Worm (Caenorhabditis elegans) whole organism, mixed stage, embryonic: ENCODE results near the gene phf-34.

Source experiments
- M03D4.4 ChIP-seq: sonication (generic microtip); optimal IDR thresholded peaks from 2 replicates; lab custom pipeline; 2017; ENCODE audit warnings: mild to moderate bottlenecking, missing genetic modification characterization, missing compliant biosample characterization
- bed-3 ChIP-seq: fragments of 200-800 bp; sonication (Bioruptor generic); optimal IDR thresholded peaks from 3 replicates; lab custom pipeline; 2018; ENCODE audit warnings: mild to moderate bottlenecking, missing genetic modification characterization, moderate library complexity, missing compliant biosample characterization
- blmp-1 ChIP-seq: fragments of 150-350 bp; optimal IDR thresholded peaks from 2 replicates; lab custom pipeline; 2014; ENCODE audit warnings: missing biosample characterization, missing genetic modification characterization
- ceh-39 ChIP-seq: fragments of 150-350 bp; optimal IDR thresholded peaks from 2 replicates; lab custom pipeline; 2014; ENCODE audit warnings: missing biosample characterization, missing genetic modification characterization
- ceh-43 ChIP-seq: fragments of 200-800 bp; sonication (Bioruptor generic); optimal IDR thresholded peaks from 2 replicates; lab custom pipeline; 2018; ENCODE audit warnings: mild to moderate bottlenecking, missing genetic modification characterization, moderate library complexity, missing compliant biosample characterization
- ceh-83 ChIP-seq: fragments of 200-800 bp; sonication (Bioruptor generic); optimal IDR thresholded peaks from 2 replicates; lab custom pipeline; 2018; ENCODE audit warnings: mild to moderate bottlenecking, missing genetic modification characterization, missing compliant biosample characterization
- ces-1 ChIP-seq: fragments of 150-350 bp; optimal IDR thresholded peaks from 2 replicates; lab custom pipeline; 2014; ENCODE audit warnings: missing biosample characterization, missing genetic modification reagents, missing genetic modification characterization
- cnd-1 ChIP-seq: fragments of 200-800 bp; sonication (Bioruptor generic); optimal IDR thresholded peaks from 2 replicates; lab custom pipeline; 2018; ENCODE audit warnings: mild to moderate bottlenecking, missing genetic modification characterization, missing compliant biosample characterization
- drap-1 ChIP-seq: fragments of 200-800 bp; sonication (Bioruptor generic); optimal IDR thresholded peaks from 3 replicates; lab custom pipeline; 2018; ENCODE audit warnings: mild to moderate bottlenecking, missing genetic modification characterization, missing compliant biosample characterization
- elt-1 ChIP-seq: sonication (generic microtip); optimal IDR thresholded peaks from 2 replicates; lab custom pipeline; 2017; ENCODE audit warnings: missing genetic modification characterization, mild to moderate bottlenecking, missing compliant biosample characterization, antibody characterized with exemption, moderate library complexity, borderline replicate concordance; ENCODE audit not compliant: insufficient read depth
- flh-1 ChIP-seq: fragments of 200-800 bp; sonication (Bioruptor generic); optimal IDR thresholded peaks from 2 replicates; lab custom pipeline; 2018; ENCODE audit warnings: mild to moderate bottlenecking, missing genetic modification characterization, moderate library complexity, missing compliant biosample characterization
- ham-2 ChIP-seq: fragments of 200-800 bp; sonication (Bioruptor generic); optimal IDR thresholded peaks from 2 replicates; lab custom pipeline; 2018; ENCODE audit warnings: mild to moderate bottlenecking, missing genetic modification characterization, missing compliant biosample characterization
- hlh-1 ChIP-seq: fragments of 150-350 bp; optimal IDR thresholded peaks from 2 replicates; lab custom pipeline; 2014; ENCODE audit warnings: missing biosample characterization, missing genetic modification reagents, missing genetic modification characterization
- lin-13 ChIP-seq: fragments of 150-350 bp; optimal IDR thresholded peaks from 2 replicates; lab custom pipeline; 2014; ENCODE audit warnings: missing biosample characterization, missing genetic modification characterization
- lin-32 ChIP-seq: fragments of 200-800 bp; sonication (Bioruptor generic); optimal IDR thresholded peaks from 2 replicates; lab custom pipeline; 2018; ENCODE audit warnings: mild to moderate bottlenecking, missing genetic modification characterization, missing compliant biosample characterization
- lsy-2 ChIP-seq: fragments of 150-350 bp; optimal IDR thresholded peaks from 2 replicates; lab custom pipeline; 2014; ENCODE audit warnings: missing biosample characterization, missing genetic modification characterization
- mab-5 ChIP-seq: fragments of 150-350 bp; optimal IDR thresholded peaks from 2 replicates; lab custom pipeline; 2014; ENCODE audit warnings: missing biosample characterization, missing genetic modification characterization
- mep-1 ChIP-seq: fragments of 150-350 bp; optimal IDR thresholded peaks from 2 replicates; lab custom pipeline; 2017; ENCODE audit warnings: missing biosample characterization, missing genetic modification reagents, missing genetic modification characterization, inconsistent platforms
- mls-2 ChIP-seq: sonication (generic microtip); optimal IDR thresholded peaks from 2 replicates; lab custom pipeline; 2016; ENCODE audit warnings: mild to moderate bottlenecking, missing genetic modification characterization, moderate library complexity, missing compliant biosample characterization
- nhr-12 ChIP-seq: fragments of 150-350 bp; optimal IDR thresholded peaks from 2 replicates; lab custom pipeline; 2014; ENCODE audit warnings: missing biosample characterization, missing genetic modification characterization
- nhr-2 ChIP-seq: fragments of 150-350 bp; optimal IDR thresholded peaks from 2 replicates; lab custom pipeline; 2014; ENCODE audit warnings: missing biosample characterization, missing genetic modification characterization
- nhr-237 ChIP-seq: fragments of 150-350 bp; optimal IDR thresholded peaks from 2 replicates; lab custom pipeline; 2014; ENCODE audit warnings: missing biosample characterization, missing genetic modification characterization
- nhr-28 ChIP-seq: fragments of 150-350 bp; optimal IDR thresholded peaks from 2 replicates; lab custom pipeline; 2014; ENCODE audit warnings: missing biosample characterization, missing genetic modification characterization
- nhr-76 ChIP-seq: sonication (generic microtip); optimal IDR thresholded peaks from 2 replicates; lab custom pipeline; 2017; ENCODE audit warnings: missing biosample characterization, missing genetic modification characterization
- pha-4 ChIP-seq: fragments of 150-350 bp; optimal IDR thresholded peaks from 2 replicates; lab custom pipeline; 2018; ENCODE audit warnings: missing biosample characterization, missing genetic modification reagents, missing genetic modification characterization
- sem-2 ChIP-seq: fragments of 200-800 bp; sonication (Bioruptor generic); optimal IDR thresholded peaks from 2 replicates; lab custom pipeline; 2018; ENCODE audit warnings: mild to moderate bottlenecking, missing genetic modification characterization, missing compliant biosample characterization
- sptf-1 ChIP-seq: sonication (generic microtip); optimal IDR thresholded peaks from 2 replicates; lab custom pipeline; 2017; ENCODE audit warnings: mild to moderate bottlenecking, missing genetic modification characterization, moderate library complexity, missing compliant biosample characterization
- tbx-8 ChIP-seq: fragments of 200-800 bp; sonication (Bioruptor generic); optimal IDR thresholded peaks from 2 replicates; lab custom pipeline; 2018; ENCODE audit warnings: mild to moderate bottlenecking, missing genetic modification characterization, moderate library complexity, missing compliant biosample characterization
- unc-120 ChIP-seq: sonication (generic microtip); optimal IDR thresholded peaks from 2 replicates; lab custom pipeline; 2017; ENCODE audit warnings: missing genetic modification characterization, missing compliant biosample characterization; ENCODE audit not compliant: poor library complexity, severe bottlenecking
- unc-39 ChIP-seq: fragments of 150-350 bp; optimal IDR thresholded peaks from 2 replicates; lab custom pipeline; 2014; ENCODE audit warnings: missing biosample characterization, missing genetic modification characterization
- unc-62 ChIP-seq: fragments of 150-350 bp; optimal IDR thresholded peaks from 2 replicates; lab custom pipeline; 2014; ENCODE audit warnings: missing biosample characterization, missing genetic modification reagents, missing genetic modification characterization
- zip-8 ChIP-seq: fragments of 150-350 bp; optimal IDR thresholded peaks from 2 replicates; lab custom pipeline; 2014; ENCODE audit warnings: missing biosample characterization, missing genetic modification characterization
- ztf-11 ChIP-seq: fragments of 150-350 bp; optimal IDR thresholded peaks from 2 replicates; lab custom pipeline; 2014; ENCODE audit warnings: missing biosample characterization, missing genetic modification characterization

Gene phf-34

DNA sequence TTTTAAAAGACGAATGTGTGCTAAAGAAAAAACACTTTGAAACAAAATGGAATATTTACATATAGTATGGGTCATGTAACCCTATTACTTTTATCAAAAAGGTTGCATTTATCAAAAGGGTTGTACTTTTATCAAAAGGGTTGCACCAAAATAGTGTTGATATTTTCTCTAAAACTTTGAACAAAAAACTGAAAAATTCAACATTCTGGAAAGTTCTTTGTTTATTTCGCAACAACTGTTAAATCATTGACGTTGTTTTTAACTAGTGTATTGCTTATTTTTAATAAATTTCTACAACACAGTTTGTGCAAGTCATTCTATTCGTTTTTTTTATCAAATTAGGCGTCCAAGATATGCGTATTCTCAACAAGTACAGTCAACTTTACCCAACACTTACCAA is 39.3 kb upstream of the phf-34 start, which contains the start of the genes C17G1.5 and C17G1.14:
Gene C17G1.5, plus strand, starts transcription at position 266 of the 400 bp plus-strand sequence.
Gene C17G1.14, plus strand, starts transcription at position 277 of the 400 bp plus-strand sequence.
- no peak for TF ChIP-seq ztf-11 (tag; lab: Kevin White, UChicago)
- TF ChIP-seq blmp-1 (tag; lab: Kevin White, UChicago), result no peak
- no peak for TF ChIP-seq sptf-1 (tag; lab: Kevin White, UChicago)
- TF ChIP-seq ceh-43, result no peak
- no peak for TF ChIP-seq tbx-8
- no peak for TF ChIP-seq ces-1 (GFP tag; lab: Kevin White, UChicago)
- no peak for TF ChIP-seq cnd-1 (tag; lab: Kevin White, UChicago)
- no peak for TF ChIP-seq nhr-28 (tag; lab: Kevin White, UChicago)
- no peak for TF ChIP-seq lsy-2 (tag; lab: Kevin White, UChicago)
- no peak for TF ChIP-seq nhr-237 (tag; lab: Kevin White, UChicago)
- no peak for TF ChIP-seq zip-8 (tag; lab: Kevin White, UChicago)
- TF ChIP-seq sem-2 (GFP tag; lab: Kevin White, UChicago), result no peak
- no peak for TF ChIP-seq mep-1 (tag; lab: Kevin White, UChicago)

DNA sequence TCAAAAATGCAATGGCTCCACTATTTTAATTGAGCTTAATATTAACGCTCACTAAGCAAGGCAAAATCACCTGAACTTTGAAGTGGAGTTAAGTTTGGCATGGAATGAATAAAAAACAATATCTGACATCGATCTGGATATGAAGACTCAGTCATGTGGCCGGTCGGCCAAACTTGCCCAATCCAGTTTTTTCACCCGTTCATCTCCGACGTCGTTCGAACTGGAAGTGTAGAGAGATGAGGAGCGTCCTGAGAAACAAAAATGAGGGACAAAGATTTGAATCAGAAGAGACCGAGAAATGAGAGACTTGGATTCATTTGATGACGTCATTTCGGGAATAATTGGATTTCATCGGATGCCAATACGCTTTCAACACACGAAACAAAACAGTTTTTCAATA is 38.8 kb upstream of the phf-34 start:
- TF ChIP-seq ceh-39 (tag; lab: Kevin White, UChicago), result no peak
- TF ChIP-seq bed-3 (GFP tag; lab: Kevin White, UChicago), result no peak
- peak; percentile 20 for TF ChIP-seq zip-8 (tag; lab: Kevin White, UChicago)
- TF ChIP-seq mep-1 (tag; lab: Kevin White, UChicago), result no peak
- no peak for TF ChIP-seq lin-32 (GFP tag; lab: Kevin White, UChicago)
- no peak for TF ChIP-seq sptf-1 (tag; lab: Kevin White, UChicago)

DNA sequence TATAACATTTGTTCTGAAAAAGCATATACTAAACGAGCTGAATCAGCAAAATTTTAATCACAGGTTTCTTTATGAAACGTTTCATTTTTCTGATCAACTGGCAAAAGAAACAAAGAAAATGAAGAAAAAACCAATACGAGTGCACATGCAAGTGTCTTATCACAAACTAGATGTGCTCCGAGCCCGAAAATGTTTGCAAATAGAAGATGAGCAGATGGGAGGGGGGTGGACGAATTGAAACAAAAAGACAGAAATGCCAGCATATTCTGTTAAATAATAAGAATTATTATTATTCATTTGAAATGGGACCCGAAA is 34.7 kb upstream of the phf-34 start:
- no peak for TF ChIP-seq bed-3 (GFP tag; lab: Kevin White, UChicago)
- TF ChIP-seq zip-8 (tag; lab: Kevin White, UChicago), result no peak
- no peak for TF ChIP-seq mls-2
- no peak for TF ChIP-seq M03D4.4 (tag; lab: Kevin White, UChicago)
- TF ChIP-seq nhr-12 (tag; lab: Kevin White, UChicago), result no peak
- TF ChIP-seq, all 35 proteins: peak for 0

DNA sequence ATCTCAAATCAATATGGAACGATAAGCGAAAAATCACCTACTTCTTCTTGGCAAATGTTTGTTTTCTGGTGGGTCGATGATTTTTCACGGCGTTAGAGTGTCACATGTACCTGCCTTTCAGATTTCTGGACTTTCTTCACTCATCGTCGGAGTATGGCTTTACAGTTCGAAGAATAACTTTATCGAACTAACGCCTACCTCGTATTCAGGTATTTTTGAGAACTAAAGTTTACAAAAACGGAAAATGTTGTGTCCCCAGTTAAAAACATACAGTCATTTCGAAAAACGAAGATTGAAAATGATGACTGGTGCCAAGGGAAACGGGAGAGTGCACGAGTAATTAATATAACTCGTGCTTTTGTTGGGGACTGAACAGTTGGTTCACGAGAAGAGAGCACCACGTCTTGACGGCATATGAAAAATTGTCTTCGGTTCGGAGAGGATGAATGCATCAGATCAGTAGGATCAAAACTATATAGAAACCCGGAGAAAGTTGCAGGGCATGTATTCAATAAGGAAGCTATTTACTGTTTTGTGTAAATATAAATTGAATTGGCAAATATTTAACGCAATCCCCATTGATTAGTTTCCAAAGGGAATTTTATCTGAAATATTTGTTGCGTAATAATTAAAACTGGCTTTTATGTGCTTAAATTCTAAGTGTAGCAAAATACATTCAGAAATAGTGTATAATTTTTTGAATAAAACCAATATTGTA is 34.2 kb upstream of the phf-34 start:
- TF ChIP-seq ces-1 (GFP tag; lab: Kevin White, UChicago) (no peak), ceh-43 (no peak), cnd-1 (tag; lab: Kevin White, UChicago) (peak; percentile 47), zip-8 (tag; lab: Kevin White, UChicago) (peak; percentile 94), nhr-28 (tag; lab: Kevin White, UChicago) (no peak), hlh-1 (peak; percentile 92), lsy-2 (tag; lab: Kevin White, UChicago) (no peak)

DNA sequence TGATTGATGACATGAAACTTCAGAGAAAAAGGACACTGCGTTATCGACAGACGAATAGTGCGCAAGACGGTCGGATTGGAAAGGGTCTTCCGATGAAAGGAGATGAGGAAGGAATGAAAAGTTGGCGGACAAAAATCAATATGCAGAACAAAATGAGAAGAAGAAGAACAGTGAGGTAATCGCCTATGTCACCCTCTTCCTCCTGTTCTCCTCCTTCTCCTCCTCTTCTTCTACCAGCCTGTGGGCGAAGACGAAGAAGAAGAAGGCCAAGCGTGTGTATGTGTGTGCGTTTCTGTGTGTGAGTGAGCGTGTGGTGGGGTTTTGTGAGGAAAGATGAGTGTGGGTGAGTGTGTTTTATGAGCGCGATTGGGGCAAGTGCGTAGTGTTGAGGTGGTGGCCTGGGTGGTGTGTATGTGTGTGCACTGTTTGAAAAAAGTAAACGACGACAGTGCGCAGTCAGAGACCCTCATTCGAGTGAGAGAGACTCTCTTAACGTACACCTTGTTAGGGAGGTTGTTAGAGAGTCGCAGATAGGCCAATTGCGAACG is 33.0 kb upstream of the phf-34 start, which contains the start of gene tsp-21:
Gene tsp-21, plus strand, starts transcription at position 146 of the 548 bp plus-strand sequence.
- TF ChIP-seq blmp-1 (tag; lab: Kevin White, UChicago), result no peak
- peak; percentile 23 for TF ChIP-seq sem-2 (GFP tag; lab: Kevin White, UChicago)
- no peak for TF ChIP-seq nhr-76 (tag; lab: Kevin White, UChicago)
- TF ChIP-seq nhr-12 (tag; lab: Kevin White, UChicago), result peak; percentile 31
- no peak for TF ChIP-seq lin-32 (GFP tag; lab: Kevin White, UChicago)
- TF ChIP-seq lsy-2 (tag; lab: Kevin White, UChicago), result no peak
- TF ChIP-seq mep-1 (tag; lab: Kevin White, UChicago), result peak; percentile 77
- no peak for TF ChIP-seq nhr-28 (tag; lab: Kevin White, UChicago)
- TF ChIP-seq ceh-39 (tag; lab: Kevin White, UChicago), result peak; percentile 67
- peak; percentile 38 for TF ChIP-seq ztf-11 (tag; lab: Kevin White, UChicago)
- TF ChIP-seq ceh-83 (GFP tag; lab: Kevin White, UChicago), result no peak
- peak; percentile 96 for TF ChIP-seq cnd-1 (tag; lab: Kevin White, UChicago)
- peak; percentile 42 for TF ChIP-seq unc-62
- peak; percentile 43 for TF ChIP-seq unc-39
- peak; percentile 83 for TF ChIP-seq sptf-1 (tag; lab: Kevin White, UChicago)
- peak; percentile 76 for TF ChIP-seq lin-13 (tag; lab: Kevin White, UChicago)
- peak; percentile 48 for TF ChIP-seq elt-1 (tag; lab: Kevin White, UChicago)
- no peak for TF ChIP-seq tbx-8
- no peak for TF ChIP-seq mab-5 (tag; lab: Kevin White, UChicago)
- no peak for TF ChIP-seq bed-3 (GFP tag; lab: Kevin White, UChicago)
- no peak for TF ChIP-seq flh-1 (GFP tag; lab: Kevin White, UChicago)
- peak; percentile 76 for TF ChIP-seq M03D4.4 (tag; lab: Kevin White, UChicago)
- TF ChIP-seq nhr-2 (tag; lab: Kevin White, UChicago), result peak; percentile 79
- TF ChIP-seq mls-2, result peak; percentile 83
- peak; percentile 44 for TF ChIP-seq ces-1 (GFP tag; lab: Kevin White, UChicago)
- peak; percentile 47 for TF ChIP-seq unc-120 (tag; lab: Kevin White, UChicago)
- TF ChIP-seq hlh-1, result peak; percentile 83
- TF ChIP-seq drap-1 (GFP tag; lab: Kevin White, UChicago), result peak; percentile 52
- peak; percentile 52 for TF ChIP-seq nhr-237 (tag; lab: Kevin White, UChicago)
- TF ChIP-seq ham-2 (GFP tag; lab: Kevin White, UChicago), result peak; percentile 45
- no peak for TF ChIP-seq zip-8 (tag; lab: Kevin White, UChicago)
- no peak for TF ChIP-seq ceh-43
- TF ChIP-seq pha-4 (tag; lab: Kevin White, UChicago), result peak; percentile 88
